Worm (Caenorhabditis elegans) whole organism, L4/young adult: ENCODE data around the gene lido-2.

ENCODE experiments used
- W03F9.2 ChIP-seq: fragments of 150-350 bp; optimal IDR thresholded peaks from 2 replicates; lab custom pipeline; 2014; ENCODE audit warnings: missing biosample characterization, missing genetic modification characterization
- dao-5 ChIP-seq: sonication (generic microtip); optimal IDR thresholded peaks from 2 replicates; lab custom pipeline; 2016; ENCODE audit warnings: missing genotype, missing genetic modification characterization, moderate library complexity, missing compliant biosample characterization
- him-1 ChIP-seq: sonication (generic microtip); optimal IDR thresholded peaks from 2 replicates; lab custom pipeline; 2016; ENCODE audit warnings: missing genotype, missing genetic modification reagents, missing genetic modification characterization, missing compliant biosample characterization

DNA sequence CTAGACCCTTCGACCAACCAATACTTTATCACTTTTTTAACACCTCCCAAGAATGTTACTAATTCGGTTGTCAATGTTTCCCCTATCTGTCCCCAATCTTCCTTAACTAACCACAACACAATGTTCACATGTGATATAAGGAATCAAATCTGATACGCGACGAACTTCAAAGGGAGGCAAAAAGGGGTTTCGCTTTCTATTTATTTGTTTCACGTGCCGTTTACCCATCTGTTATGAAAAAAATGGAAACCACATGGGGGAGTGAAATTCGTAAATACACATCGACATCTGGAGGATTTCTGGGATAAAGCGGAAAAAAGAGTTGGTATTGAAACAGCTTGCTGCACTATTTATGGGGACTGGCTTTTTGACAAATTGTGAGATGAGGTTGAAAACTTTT lies 38.4 kb downstream of the lido-2 start:
- TF ChIP-seq him-1 (tag; lab: Kevin White, UChicago) (no peak), W03F9.2 (tag; lab: Kevin White, UChicago) (no peak), dao-5 (no peak)
